Fruit fly (Drosophila melanogaster) whole organism, wandering third instar larva: ENCODE measurements around the gene CG14868.
A peak's percentile ranks its signal among the peaks of the same experiment; 100 is the strongest.

Experiments
- Abd-B ChIP-seq: fragments of >200 bp; optimal IDR thresholded peaks from 2 replicates; lab custom pipeline; 2017; ENCODE audit warnings: missing biosample characterization, missing genetic modification characterization
- CG32264 ChIP-seq: fragments of 200-800 bp; sonication (Bioruptor generic); optimal IDR thresholded peaks from 2 replicates; lab custom pipeline; 2016; ENCODE audit warnings: missing biosample characterization, missing genetic modification characterization
- CG9705 ChIP-seq: fragments of 200-800 bp; sonication (Bioruptor generic); optimal IDR thresholded peaks from 2 replicates; lab custom pipeline; 2018; ENCODE audit warnings: missing biosample characterization, mild to moderate bottlenecking, missing genetic modification characterization
- CrebA ChIP-seq: fragments of 200-800 bp; sonication (Bioruptor generic); optimal IDR thresholded peaks from 2 replicates; lab custom pipeline; 2016; ENCODE audit warnings: missing biosample characterization, mild to moderate bottlenecking, missing genetic modification characterization, borderline replicate concordance
- Dfd ChIP-seq: fragments of >200 bp; optimal IDR thresholded peaks from 2 replicates; lab custom pipeline; 2017; ENCODE audit warnings: missing biosample characterization, missing genetic modification characterization
- HLH106 ChIP-seq: fragments of 200-800 bp; optimal IDR thresholded peaks from 3 replicates; lab custom pipeline; 2019; ENCODE audit warnings: missing biosample characterization, mild to moderate bottlenecking, missing genetic modification characterization, moderate library complexity
- Hnf4 ChIP-seq: fragments of 200-800 bp; sonication (Bioruptor generic); optimal IDR thresholded peaks from 2 replicates; lab custom pipeline; 2016; ENCODE audit warnings: missing biosample characterization, mild to moderate bottlenecking, missing genetic modification characterization
- Hr78 ChIP-seq: fragments of >200 bp; optimal IDR thresholded peaks from 2 replicates; lab custom pipeline; 2017; ENCODE audit warnings: missing biosample characterization, missing genetic modification characterization
- Hr83 ChIP-seq: fragments of 200-300 bp; sonication (Bioruptor generic); optimal IDR thresholded peaks from 2 replicates; lab custom pipeline; 2016; ENCODE audit warnings: missing biosample characterization, mild to moderate bottlenecking, missing genetic modification characterization, moderate library complexity; ENCODE audit not compliant: poor library complexity, severe bottlenecking
- Jra ChIP-seq: sonication (Bioruptor generic); optimal IDR thresholded peaks from 2 replicates; lab custom pipeline; 2016; ENCODE audit warnings: missing biosample characterization, missing genetic modification characterization
- Mio ChIP-seq: sonication (Bioruptor generic); optimal IDR thresholded peaks from 2 replicates; lab custom pipeline; 2016; ENCODE audit warnings: missing biosample characterization, missing genetic modification characterization
- Myc ChIP-seq: fragments of >200 bp; optimal IDR thresholded peaks from 2 replicates; lab custom pipeline; 2017
- N ChIP-seq: fragments of >200 bp; optimal IDR thresholded peaks from 2 replicates; lab custom pipeline; 2018; ENCODE audit warnings: missing biosample characterization, missing external identifiers, missing genetic modification characterization
- Rel ChIP-seq, 2 experiments: fragments of 200-800 bp; sonication (Bioruptor generic) in 1 of 2; optimal IDR thresholded peaks; 2 replicates in 1 of 2; 3 replicates in 1 of 2; lab custom pipeline; 2016 to 2019; ENCODE audit warnings: mild to moderate bottlenecking in 2 of 2, missing biosample characterization in 2 of 2, missing genetic modification characterization in 2 of 2, moderate library complexity in 1 of 2
- Vsx2 ChIP-seq: fragments of 200-300, 225-300 bp; sonication (Bioruptor generic); optimal IDR thresholded peaks from 2 replicates; lab custom pipeline; 2018; ENCODE audit warnings: missing biosample characterization, missing genetic modification characterization; ENCODE audit not compliant: partially characterized antibody
- br ChIP-seq: fragments of 200-800 bp; sonication (Bioruptor generic); optimal IDR thresholded peaks from 2 replicates; lab custom pipeline; 2016; ENCODE audit warnings: missing biosample characterization, missing genetic modification characterization
- brk ChIP-seq: fragments of 200-800 bp; sonication (Bioruptor generic); optimal IDR thresholded peaks from 2 replicates; lab custom pipeline; 2016; ENCODE audit warnings: missing biosample characterization, mild to moderate bottlenecking, missing genetic modification characterization
- dl ChIP-seq, 2 experiments: fragments of 175-275, 200-275 bp in 1 of 2; fragments of 200-275 bp in 1 of 2; sonication (Bioruptor generic); optimal IDR thresholded peaks; lab custom pipeline; 2018; ENCODE audit warnings: mild to moderate bottlenecking in 2 of 2, missing biosample characterization in 2 of 2, missing genetic modification characterization in 2 of 2, moderate library complexity in 2 of 2; ENCODE audit not compliant: partially characterized antibody in 2 of 2, insufficient read depth in 1 of 2
- dmrt93B ChIP-seq: fragments of 200-800 bp; sonication (Bioruptor generic); optimal IDR thresholded peaks from 2 replicates; lab custom pipeline; 2018; ENCODE audit warnings: missing biosample characterization, mild to moderate bottlenecking, missing genetic modification characterization
- ey ChIP-seq: fragments of 200-800 bp; sonication (Bioruptor generic); optimal IDR thresholded peaks from 2 replicates; lab custom pipeline; 2016; ENCODE audit warnings: missing biosample characterization, missing genetic modification characterization
- foxo ChIP-seq, 2 experiments: fragments of 200-800 bp; sonication (Bioruptor generic); optimal IDR thresholded peaks; 2 replicates in 1 of 2; 3 replicates in 1 of 2; lab custom pipeline; 2016 to 2017; ENCODE audit warnings: missing biosample characterization in 2 of 2, missing genetic modification characterization in 2 of 2
- fru ChIP-seq: fragments of 200-800 bp; sonication (Bioruptor generic); optimal IDR thresholded peaks from 3 replicates; lab custom pipeline; 2016; ENCODE audit warnings: missing biosample characterization, mild to moderate bottlenecking, missing genetic modification characterization
- h ChIP-seq: fragments of 200-800 bp; sonication (Bioruptor generic); optimal IDR thresholded peaks from 3 replicates; lab custom pipeline; 2016; ENCODE audit warnings: missing biosample characterization, mild to moderate bottlenecking, missing genetic modification characterization
- jim ChIP-seq: fragments of 175-275, 200-325 bp; sonication (Bioruptor generic); optimal IDR thresholded peaks from 2 replicates; lab custom pipeline; 2016; ENCODE audit warnings: missing biosample characterization, mild to moderate bottlenecking, missing genetic modification characterization
- psq ChIP-seq: fragments of 200-800 bp; sonication (Bioruptor generic); optimal IDR thresholded peaks from 3 replicates; lab custom pipeline; 2017; ENCODE audit warnings: missing biosample characterization, mild to moderate bottlenecking, missing genetic modification characterization, moderate library complexity
- sage ChIP-seq: fragments of 200-800 bp; sonication (Bioruptor generic); optimal IDR thresholded peaks from 2 replicates; lab custom pipeline; 2016; ENCODE audit warnings: missing biosample characterization, mild to moderate bottlenecking, missing genetic modification characterization
- tai ChIP-seq: sonication (Bioruptor generic); optimal IDR thresholded peaks from 2 replicates; lab custom pipeline; 2016; ENCODE audit warnings: missing biosample characterization, missing genetic modification characterization
- usp ChIP-seq: fragments of >200 bp; optimal IDR thresholded peaks from 2 replicates; lab custom pipeline; 2017; ENCODE audit warnings: missing biosample characterization, missing genetic modification characterization
- woc ChIP-seq: sonication (Bioruptor generic); optimal IDR thresholded peaks from 2 replicates; lab custom pipeline; 2016; ENCODE audit warnings: missing biosample characterization, mild to moderate bottlenecking, missing genetic modification characterization

CG14868 gene

dm6 chr3R:15417761-15418754 is 48.3 kb upstream of the CG14868 start:
- TF ChIP-seq fru (GFP tag; lab: Kevin White, UChicago) (peak; percentile 49), Hr78 (GFP tag; lab: Kevin White, UChicago) (no peak), Dfd (GFP tag; lab: Kevin White, UChicago) (peak; percentile 69)

- no peak for TF ChIP-seq Abd-B (GFP tag; lab: Kevin White, UChicago)
- no peak for TF ChIP-seq Hr83 (GFP tag; lab: Kevin White, UChicago)
- TF ChIP-seq Hnf4, result no peak
- peak; percentile 81 for TF ChIP-seq Dfd (GFP tag; lab: Kevin White, UChicago)
- TF ChIP-seq woc, result no peak
- TF ChIP-seq Jra (GFP tag; lab: Kevin White, UChicago), result no peak
- TF ChIP-seq, all 38 proteins: peak for 1
Measured at dm6 chr3R:15414936-15415601, 45.3 kb upstream of the CG14868 start.

- peak; percentile 30 for TF ChIP-seq Jra (GFP tag; lab: Kevin White, UChicago)
- no peak for TF ChIP-seq CG32264
Measured at dm6 chr3R:15410689-15411587, 41.2 kb upstream of the CG14868 start.

- TF ChIP-seq Myc (lab: Kevin White, UChicago) (no peak), dl (GFP tag; optimal IDR thresholded peaks at IDR 0.05; lab: Kevin White, UChicago; ENCODE audit: insufficient read depth in 1 of 2, partially characterized antibody in 2 of 2) (no peak), foxo (GFP tag; optimal IDR thresholded peaks at IDR 0.05; lab: Kevin White, UChicago) (peak in 1 of 2 experiments; percentile 40), psq (peak; percentile 24), CG32264 (no peak), HLH106 (tag; lab: Kevin White, UChicago) (peak; percentile 31)
- TF ChIP-seq, all 38 proteins: peak for 3
Measured at dm6 chr3R:15409772-15410688, 40.3 kb upstream of the CG14868 start.

dm6 chr3R:15409110-15409771 is 39.5 kb upstream of the CG14868 start:
- TF ChIP-seq Myc (lab: Kevin White, UChicago) (no peak), Mio (GFP tag; lab: Kevin White, UChicago) (no peak), dmrt93B (GFP tag; lab: Kevin White, UChicago) (no peak), Dfd (GFP tag; lab: Kevin White, UChicago) (no peak), brk (peak; percentile 1), woc (no peak), CG9705 (no peak), dl (GFP tag; optimal IDR thresholded peaks at IDR 0.05; lab: Kevin White, UChicago; ENCODE audit: insufficient read depth in 1 of 2, partially characterized antibody in 2 of 2) (no peak), Hr83 (GFP tag; lab: Kevin White, UChicago) (peak; percentile 34), Jra (GFP tag; lab: Kevin White, UChicago) (peak; percentile 10), HLH106 (tag; lab: Kevin White, UChicago) (peak; percentile 1), Rel (GFP tag; optimal IDR thresholded peaks at IDR 0.05; lab: Kevin White, UChicago) (no peak), Rel (tag; optimal IDR thresholded peaks at IDR 0.05; lab: Kevin White, UChicago) (no peak), sage (GFP tag; lab: Kevin White, UChicago) (no peak), Vsx2 (GFP tag; lab: Kevin White, UChicago) (no peak), tai (GFP tag; lab: Kevin White, UChicago) (no peak), CrebA (no peak), h (GFP tag; lab: Kevin White, UChicago) (peak; percentile 34), br (GFP tag; lab: Kevin White, UChicago) (no peak), jim (GFP tag; lab: Kevin White, UChicago) (no peak), Hnf4 (no peak), fru (GFP tag; lab: Kevin White, UChicago) (peak; percentile 27), N (GFP tag; lab: Kevin White, UChicago) (no peak), foxo (GFP tag; optimal IDR thresholded peaks at IDR 0.05; lab: Kevin White, UChicago) (peak in 1 of 2 experiments; percentile 29), usp (no peak), ey (peak; percentile 16)
